Worm (Caenorhabditis elegans) whole organism, late embryonic: ENCODE results near the gene F27E5.8.

Source experiments
- C38D4.7 ChIP-seq: fragments of 200-800 bp; sonication (Bioruptor generic); optimal IDR thresholded peaks from 2 replicates; lab custom pipeline; 2018; ENCODE audit warnings: mild to moderate bottlenecking, missing genetic modification characterization, moderate library complexity, missing compliant biosample characterization
- K09A11.1 ChIP-seq: sonication (generic microtip); optimal IDR thresholded peaks from 2 replicates; lab custom pipeline; 2017; ENCODE audit warnings: antibody characterized with exemption, mild to moderate bottlenecking, missing genetic modification characterization, missing compliant biosample characterization; ENCODE audit not compliant: insufficient read depth
- elt-2 ChIP-seq: sonication (generic microtip); optimal IDR thresholded peaks from 2 replicates; lab custom pipeline; 2016; ENCODE audit warnings: missing genetic modification reagents, missing genetic modification characterization, missing compliant biosample characterization
- elt-4 ChIP-seq: sonication (generic microtip); optimal IDR thresholded peaks from 2 replicates; lab custom pipeline; 2016; ENCODE audit warnings: missing genetic modification characterization, missing compliant biosample characterization
- eyg-1 ChIP-seq: sonication (generic microtip); optimal IDR thresholded peaks from 2 replicates; lab custom pipeline; 2016; ENCODE audit warnings: missing genotype, missing genetic modification characterization, missing compliant biosample characterization
- fkh-10 ChIP-seq: fragments of 150-350 bp; optimal IDR thresholded peaks from 2 replicates; lab custom pipeline; 2014; ENCODE audit warnings: missing biosample characterization, missing genetic modification reagents, missing genetic modification characterization
- fkh-6 ChIP-seq: sonication (generic microtip); optimal IDR thresholded peaks from 2 replicates; lab custom pipeline; 2016; ENCODE audit warnings: missing genetic modification characterization, missing compliant biosample characterization
- hlh-30 ChIP-seq: sonication (generic microtip); optimal IDR thresholded peaks from 2 replicates; lab custom pipeline; 2017; ENCODE audit warnings: antibody characterized with exemption, missing genetic modification characterization, missing compliant biosample characterization; ENCODE audit not compliant: insufficient read depth
- lim-6 ChIP-seq: sonication (generic microtip); optimal IDR thresholded peaks from 2 replicates; lab custom pipeline; 2016; ENCODE audit warnings: missing genetic modification characterization, missing compliant biosample characterization
- nhr-11 ChIP-seq: fragments of 150-350 bp; optimal IDR thresholded peaks from 2 replicates; lab custom pipeline; 2014; ENCODE audit warnings: missing biosample characterization, missing genetic modification characterization
- npax-4 ChIP-seq: sonication (generic microtip); optimal IDR thresholded peaks from 2 replicates; lab custom pipeline; 2016; ENCODE audit warnings: missing genetic modification characterization, missing compliant biosample characterization
- rnt-1 ChIP-seq: sonication (generic microtip); optimal IDR thresholded peaks from 2 replicates; lab custom pipeline; 2016; ENCODE audit warnings: missing genetic modification characterization, missing compliant biosample characterization
- unc-55 ChIP-seq: sonication (generic microtip); optimal IDR thresholded peaks from 2 replicates; lab custom pipeline; 2017; ENCODE audit warnings: missing biosample characterization, missing genetic modification reagents, missing genetic modification characterization

ce11 chrII:10162785-10163184, 35.5 kb upstream of the F27E5.8 start:
- TF ChIP-seq nhr-11 (tag; lab: Kevin White, UChicago), result no peak
- TF ChIP-seq elt-4, result no peak
- no peak for TF ChIP-seq fkh-6
- TF ChIP-seq K09A11.1, result no peak
- TF ChIP-seq fkh-10 (GFP tag; lab: Kevin White, UChicago), result no peak
- TF ChIP-seq lim-6 (tag; lab: Kevin White, UChicago), result no peak
- TF ChIP-seq npax-4 (tag; lab: Kevin White, UChicago), result no peak
- no peak for TF ChIP-seq rnt-1
- no peak for TF ChIP-seq elt-2 (tag; lab: Kevin White, UChicago)
- TF ChIP-seq hlh-30 (tag; lab: Kevin White, UChicago), result no peak
- TF ChIP-seq unc-55 (GFP tag; lab: Kevin White, UChicago), result no peak
- no peak for TF ChIP-seq eyg-1
- TF ChIP-seq C38D4.7, result no peak
